Worm (Caenorhabditis elegans) whole organism, late embryonic: ENCODE measurements around the gene C04C11.1.

Experiments
- ceh-14 ChIP-seq: sonication (generic microtip); optimal IDR thresholded peaks from 2 replicates; lab custom pipeline; 2016; ENCODE audit warnings: missing genotype, missing genetic modification characterization, missing compliant biosample characterization
- lin-11 ChIP-seq: fragments of 200-800 bp; sonication (Bioruptor generic); optimal IDR thresholded peaks from 2 replicates; lab custom pipeline; 2018; ENCODE audit warnings: mild to moderate bottlenecking, missing genetic modification characterization, missing compliant biosample characterization

ce11 chrX:14062771-14063170 is 42.4 kb downstream of the C04C11.1 start:
- no peak for TF ChIP-seq ceh-14 (tag; lab: Kevin White, UChicago)
- TF ChIP-seq lin-11 (tag; lab: Kevin White, UChicago): no peak
